Worm (Caenorhabditis elegans) whole organism, mixed stage, embryonic: ENCODE data around the gene pgp-13.

ENCODE experiments used
- elt-1 ChIP-seq: sonication (generic microtip); optimal IDR thresholded peaks from 2 replicates; lab custom pipeline; 2017; ENCODE audit warnings: missing genetic modification characterization, mild to moderate bottlenecking, missing compliant biosample characterization, antibody characterized with exemption, moderate library complexity, borderline replicate concordance; ENCODE audit not compliant: insufficient read depth
- lin-13 ChIP-seq: fragments of 150-350 bp; optimal IDR thresholded peaks from 2 replicates; lab custom pipeline; 2014; ENCODE audit warnings: missing biosample characterization, missing genetic modification characterization
- sptf-1 ChIP-seq: sonication (generic microtip); optimal IDR thresholded peaks from 2 replicates; lab custom pipeline; 2017; ENCODE audit warnings: mild to moderate bottlenecking, missing genetic modification characterization, moderate library complexity, missing compliant biosample characterization
- ztf-11 ChIP-seq: fragments of 150-350 bp; optimal IDR thresholded peaks from 2 replicates; lab custom pipeline; 2014; ENCODE audit warnings: missing biosample characterization, missing genetic modification characterization

ce11 chrX:12691740-12692383 is 46.7 kb upstream of the pgp-13 start:
- TF ChIP-seq ztf-11 (tag; lab: Kevin White, UChicago) (peak; percentile 30), sptf-1 (tag; lab: Kevin White, UChicago) (peak; percentile 54), lin-13 (peak; percentile 3), elt-1 (tag; lab: Kevin White, UChicago) (no peak)
